Worm (Caenorhabditis elegans) whole organism, L4 larva: ENCODE measurements around the gene clec-266.
A peak's percentile ranks its signal among the peaks of the same experiment; 100 is the strongest.

Source experiments
- D1046.2 ChIP-seq: fragments of 200-800 bp; sonication (Bioruptor generic); IDR thresholded peaks from 2 replicates; pipeline ENCODE4 v1.3.6; 2022; ENCODE audit warnings: missing genetic modification characterization, missing compliant biosample characterization
- F26F4.8 ChIP-seq: fragments of 200-800 bp; sonication (Bioruptor generic); conservative IDR thresholded peaks from 2 replicates; pipeline ENCODE4 v1.3.6; 2022; ENCODE audit warnings: missing genetic modification characterization, missing compliant biosample characterization
- F44E2.7 ChIP-seq: fragments of 200-800 bp; sonication (Bioruptor generic); IDR thresholded peaks from 2 replicates; pipeline ENCODE4 v2.1.2; 2022; ENCODE audit warnings: missing genetic modification characterization, missing compliant biosample characterization
- T20F7.1 ChIP-seq: fragments of 200-800 bp; sonication (Bioruptor generic); optimal IDR thresholded peaks from 2 replicates; lab custom pipeline; 2018; ENCODE audit warnings: mild to moderate bottlenecking, missing genetic modification characterization, missing compliant biosample characterization
- ZK546.5 ChIP-seq, 2 experiments: sonication (generic microtip); optimal IDR thresholded peaks; 2 replicates each; lab custom pipeline; 2017; ENCODE audit warnings: missing biosample characterization in 2 of 2, missing genetic modification characterization in 2 of 2
- aha-1 ChIP-seq: fragments of 150-350 bp; peaks from one replicate; lab custom pipeline; 2014; ENCODE audit warnings: missing biosample characterization, missing genetic modification characterization
- ama-1 ChIP-seq: fragments of 150-350 bp; optimal IDR thresholded peaks from 2 replicates; lab custom pipeline; 2014; ENCODE audit warnings: inconsistent platforms, mixed read lengths
- arid-1 ChIP-seq: fragments of 200-800 bp; sonication (Bioruptor generic); conservative IDR thresholded peaks from 2 replicates; pipeline ENCODE4 v1.3.6; 2022; ENCODE audit warnings: missing genetic modification reagents, missing genetic modification characterization, missing compliant biosample characterization
- attf-4 ChIP-seq: sonication (generic microtip); optimal IDR thresholded peaks from 3 replicates; lab custom pipeline; 2017; ENCODE audit warnings: missing biosample characterization, missing genetic modification characterization
- ces-1 ChIP-seq: fragments of 150-350 bp; sonication (generic microtip); optimal IDR thresholded peaks from 4 replicates; lab custom pipeline; 2014; ENCODE audit warnings: missing biosample characterization, missing genetic modification reagents, missing genetic modification characterization
- daf-16 ChIP-seq, 3 experiments: sonication (generic microtip); optimal IDR thresholded peaks; 2 replicates each; lab custom pipeline; 2016 to 2017; ENCODE audit warnings: missing genetic modification characterization in 3 of 3, missing genetic modification reagents in 3 of 3, mild to moderate bottlenecking in 2 of 3, missing compliant biosample characterization in 2 of 3, missing biosample characterization in 1 of 3, moderate library complexity in 1 of 3
- dmd-6 ChIP-seq: fragments of 200-800 bp; sonication (Bioruptor generic); IDR thresholded peaks from 2 replicates; pipeline ENCODE4 v1.3.6; 2022; ENCODE audit warnings: missing genetic modification reagents, missing genetic modification characterization, missing compliant biosample characterization
- dmd-8 ChIP-seq: fragments of 200-800 bp; sonication (Bioruptor generic); IDR thresholded peaks from 2 replicates; pipeline ENCODE4 v1.3.6; 2022; ENCODE audit warnings: missing genetic modification characterization, missing compliant biosample characterization
- dve-1 ChIP-seq: sonication (generic microtip); optimal IDR thresholded peaks from 2 replicates; lab custom pipeline; 2017; ENCODE audit warnings: antibody characterized with exemption, mild to moderate bottlenecking, missing genetic modification characterization, missing compliant biosample characterization; ENCODE audit not compliant: insufficient read depth
- egl-43 ChIP-seq: fragments of 200-800 bp; sonication (Bioruptor generic); IDR thresholded peaks from 2 replicates; pipeline ENCODE4 v1.3.6; 2022; ENCODE audit warnings: missing genetic modification reagents, missing genetic modification characterization, missing compliant biosample characterization
- hlh-11 ChIP-seq: fragments of 200-800 bp; sonication (Bioruptor generic); optimal IDR thresholded peaks from 2 replicates; lab custom pipeline; 2018; ENCODE audit warnings: mild to moderate bottlenecking, missing genetic modification characterization, missing compliant biosample characterization
- hlh-30 ChIP-seq: sonication (generic microtip); optimal IDR thresholded peaks from 2 replicates; lab custom pipeline; 2017; ENCODE audit warnings: antibody characterized with exemption, mild to moderate bottlenecking, missing genetic modification characterization, missing compliant biosample characterization; ENCODE audit not compliant: insufficient read depth
- hmg-1.1 ChIP-seq: fragments of 200-800 bp; sonication (Bioruptor generic); IDR thresholded peaks from 2 replicates; pipeline ENCODE4 v1.3.6; 2022; ENCODE audit warnings: missing genetic modification reagents, missing genetic modification characterization, missing compliant biosample characterization
- jun-1 ChIP-seq: fragments of 150-350 bp; optimal IDR thresholded peaks from 2 replicates; lab custom pipeline; 2014; ENCODE audit warnings: missing biosample characterization, missing genetic modification reagents, missing genetic modification characterization
- lin-1 ChIP-seq: fragments of 200-800 bp; sonication (Bioruptor generic); IDR thresholded peaks from 2 replicates; pipeline ENCODE4 v1.3.6; 2022; ENCODE audit warnings: missing genetic modification reagents, missing genetic modification characterization, missing compliant biosample characterization
- lsy-2 ChIP-seq, 2 experiments: fragments of 150-350 bp in 1 of 2; sonication (generic microtip) in 1 of 2; optimal IDR thresholded peaks; 2 replicates each; lab custom pipeline; 2014 to 2017; ENCODE audit warnings: missing biosample characterization in 2 of 2, missing genetic modification characterization in 2 of 2
- mdt-29 ChIP-seq: fragments of 200-800 bp; sonication (Bioruptor generic); IDR thresholded peaks from 2 replicates; pipeline ENCODE4 v1.3.6; 2022; ENCODE audit warnings: missing genetic modification reagents, missing genetic modification characterization, missing compliant biosample characterization
- mep-1 ChIP-seq: fragments of 150-350 bp; sonication (generic microtip); optimal IDR thresholded peaks from 3 replicates; lab custom pipeline; 2014; ENCODE audit warnings: missing biosample characterization, missing genetic modification characterization
- nhr-10 ChIP-seq: fragments of 150-350 bp; optimal IDR thresholded peaks from 2 replicates; lab custom pipeline; 2014; ENCODE audit warnings: missing biosample characterization, missing genetic modification characterization
- nhr-102 ChIP-seq: sonication (generic microtip); optimal IDR thresholded peaks from 2 replicates; lab custom pipeline; 2016; ENCODE audit warnings: mild to moderate bottlenecking, missing genetic modification characterization, moderate library complexity, missing compliant biosample characterization
- nhr-11 ChIP-seq: fragments of 150-350 bp; optimal IDR thresholded peaks from 2 replicates; lab custom pipeline; 2014; ENCODE audit warnings: missing biosample characterization, missing genetic modification characterization
- nhr-111 ChIP-seq: fragments of 200-800 bp; sonication (Bioruptor generic); optimal IDR thresholded peaks from 2 replicates; lab custom pipeline; 2018; ENCODE audit warnings: mild to moderate bottlenecking, missing genetic modification characterization, missing compliant biosample characterization
- nhr-237 ChIP-seq: sonication (generic microtip); optimal IDR thresholded peaks from 2 replicates; lab custom pipeline; 2017; ENCODE audit warnings: missing biosample characterization, missing genetic modification characterization
- nhr-28 ChIP-seq: fragments of 150-350 bp; optimal IDR thresholded peaks from 2 replicates; lab custom pipeline; 2014; ENCODE audit warnings: missing biosample characterization, missing genetic modification characterization
- nhr-41 ChIP-seq: fragments of 200-800 bp; sonication (Bioruptor generic); IDR thresholded peaks from 2 replicates; pipeline ENCODE4 v1.3.6; 2022; ENCODE audit warnings: missing genetic modification reagents, missing genetic modification characterization, missing compliant biosample characterization
- nhr-42 ChIP-seq: fragments of 200-800 bp; sonication (Bioruptor generic); IDR thresholded peaks from 2 replicates; pipeline ENCODE4 v1.3.6; 2022; ENCODE audit warnings: missing genetic modification characterization, missing compliant biosample characterization
- nhr-48 ChIP-seq: sonication (generic microtip); optimal IDR thresholded peaks from 2 replicates; lab custom pipeline; 2016; ENCODE audit warnings: mild to moderate bottlenecking, missing genetic modification characterization, missing compliant biosample characterization
- nhr-6 ChIP-seq: fragments of 150-350 bp; optimal IDR thresholded peaks from 2 replicates; lab custom pipeline; 2014; ENCODE audit warnings: missing biosample characterization, missing genetic modification characterization
- nhr-77 ChIP-seq: fragments of 150-350 bp; optimal IDR thresholded peaks from 2 replicates; lab custom pipeline; 2014; ENCODE audit warnings: missing biosample characterization, missing genetic modification characterization
- pqm-1 ChIP-seq: sonication (generic microtip); optimal IDR thresholded peaks from 2 replicates; lab custom pipeline; 2017; ENCODE audit warnings: missing biosample characterization, missing genetic modification characterization
- saeg-2 ChIP-seq: fragments of 200-800 bp; sonication (Bioruptor generic); IDR thresholded peaks from 2 replicates; pipeline ENCODE4 v1.3.6; 2022; ENCODE audit warnings: missing genetic modification reagents, missing genetic modification characterization, missing compliant biosample characterization
- snpc-4 ChIP-seq: fragments of 150-350 bp; optimal IDR thresholded peaks from 2 replicates; lab custom pipeline; 2014; ENCODE audit warnings: missing biosample characterization, missing genetic modification characterization
- spr-3 ChIP-seq: fragments of 200-800 bp; sonication (Bioruptor generic); optimal IDR thresholded peaks from 2 replicates; lab custom pipeline; 2018; ENCODE audit warnings: mild to moderate bottlenecking, missing genetic modification characterization, missing compliant biosample characterization
- tra-1 ChIP-seq: fragments of 200-800 bp; sonication (Bioruptor generic); IDR thresholded peaks from 2 replicates; pipeline ENCODE4 v1.3.6; 2022; ENCODE audit warnings: missing genetic modification reagents, missing genetic modification characterization, missing compliant biosample characterization
- unc-130 ChIP-seq: sonication (generic microtip); optimal IDR thresholded peaks from 2 replicates; lab custom pipeline; 2016; ENCODE audit warnings: missing genetic modification reagents, missing genetic modification characterization, missing compliant biosample characterization
- zip-2 ChIP-seq: fragments of 150-350 bp; optimal IDR thresholded peaks from 2 replicates; lab custom pipeline; 2014; ENCODE audit warnings: missing biosample characterization, missing genetic modification characterization
- ztf-11 ChIP-seq: fragments of 150-350 bp; optimal IDR thresholded peaks from 2 replicates; lab custom pipeline; 2014; ENCODE audit warnings: missing biosample characterization, missing genetic modification characterization
- ztf-7 ChIP-seq: fragments of 150-350 bp; optimal IDR thresholded peaks from 2 replicates; lab custom pipeline; 2014; ENCODE audit warnings: missing biosample characterization, missing genetic modification characterization

Gene clec-266

ce11 chrX:6642798-6643197 lies 20.1 kb upstream of the clec-266 start (continued):
- no peak for TF ChIP-seq nhr-10 (tag; lab: Kevin White, UChicago)
- no peak for TF ChIP-seq arid-1 (GFP tag; lab: Robert Waterston, UW)
- peak; percentile 95 for TF ChIP-seq aha-1 (tag; lab: Kevin White, UChicago)
- TF ChIP-seq nhr-48 (tag; lab: Kevin White, UChicago), result no peak
- TF ChIP-seq attf-4 (tag; lab: Kevin White, UChicago), result no peak
- no peak for TF ChIP-seq egl-43 (GFP tag; lab: Robert Waterston, UW)
- TF ChIP-seq D1046.2, result no peak
- TF ChIP-seq zip-2 (tag; lab: Kevin White, UChicago), result no peak
- TF ChIP-seq dve-1 (tag; lab: Kevin White, UChicago), result peak; percentile 69
- peak; percentile 78 for TF ChIP-seq hlh-11 (tag; lab: Kevin White, UChicago)
- TF ChIP-seq F26F4.8 (GFP tag; lab: Robert Waterston, UW), result no peak
- TF ChIP-seq hlh-30 (tag; lab: Kevin White, UChicago), result peak; percentile 91

DNA sequence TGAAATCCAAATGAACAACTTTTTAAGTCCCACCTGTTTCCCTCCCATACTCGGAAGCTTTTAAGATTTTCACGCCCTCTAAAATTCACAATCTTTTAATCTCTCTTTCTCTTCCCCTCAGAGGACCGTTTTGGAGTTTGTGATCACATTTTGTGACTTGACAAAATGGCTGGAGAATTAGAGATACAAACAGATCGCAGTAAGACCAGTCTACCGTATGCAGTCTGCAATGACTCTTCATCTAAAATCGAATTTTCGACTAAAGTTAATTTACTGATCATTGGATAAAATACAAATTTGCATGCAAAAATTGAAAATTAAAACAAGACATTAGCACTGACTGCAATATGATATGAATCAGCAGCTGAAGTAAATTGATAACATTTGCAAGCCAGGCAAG lies 18.8 kb upstream of the clec-266 start:
- TF ChIP-seq snpc-4 (tag; lab: Kevin White, UChicago) (no peak), nhr-28 (tag; lab: Kevin White, UChicago) (peak; percentile 32), nhr-42 (GFP tag; lab: Robert Waterston, UW) (no peak), spr-3 (GFP tag; lab: Kevin White, UChicago) (no peak), aha-1 (tag; lab: Kevin White, UChicago) (peak; percentile 78), lsy-2 (tag; optimal IDR thresholded peaks at IDR 0.05; lab: Kevin White, UChicago) (peak in 1 of 2 experiments; percentile 21), T20F7.1 (peak; percentile 4), dve-1 (tag; lab: Kevin White, UChicago) (peak; percentile 12), nhr-10 (tag; lab: Kevin White, UChicago) (peak; percentile 1), nhr-237 (tag; lab: Kevin White, UChicago) (no peak), daf-16 (GFP tag; optimal IDR thresholded peaks at IDR 0.05; lab: Kevin White, UChicago) (no peak), daf-16 (tag; optimal IDR thresholded peaks at IDR 0.05; lab: Kevin White, UChicago) (peak; percentile 1), nhr-111 (no peak), nhr-102 (tag; lab: Kevin White, UChicago) (peak; percentile 26), nhr-6 (no peak), nhr-48 (tag; lab: Kevin White, UChicago) (no peak)

- TF ChIP-seq aha-1 (tag; lab: Kevin White, UChicago), result peak; percentile 49
- TF ChIP-seq lin-1 (GFP tag; lab: Robert Waterston, UW), result no peak
- TF ChIP-seq tra-1 (GFP tag; lab: Robert Waterston, UW), result no peak
- no peak for TF ChIP-seq mdt-29 (GFP tag; lab: Robert Waterston, UW)
- TF ChIP-seq saeg-2 (GFP tag; lab: Robert Waterston, UW), result no peak
- no peak for TF ChIP-seq nhr-41 (GFP tag; lab: Robert Waterston, UW)
- TF ChIP-seq, all 104 proteins: peak for 1
These were observed 18.0 kb upstream of the clec-266 start, which contains the start of gene nhr-120 for ce11 chrX:6640570-6641199. nhr-120 (minus strand) TSS chrX:6640620.

DNA sequence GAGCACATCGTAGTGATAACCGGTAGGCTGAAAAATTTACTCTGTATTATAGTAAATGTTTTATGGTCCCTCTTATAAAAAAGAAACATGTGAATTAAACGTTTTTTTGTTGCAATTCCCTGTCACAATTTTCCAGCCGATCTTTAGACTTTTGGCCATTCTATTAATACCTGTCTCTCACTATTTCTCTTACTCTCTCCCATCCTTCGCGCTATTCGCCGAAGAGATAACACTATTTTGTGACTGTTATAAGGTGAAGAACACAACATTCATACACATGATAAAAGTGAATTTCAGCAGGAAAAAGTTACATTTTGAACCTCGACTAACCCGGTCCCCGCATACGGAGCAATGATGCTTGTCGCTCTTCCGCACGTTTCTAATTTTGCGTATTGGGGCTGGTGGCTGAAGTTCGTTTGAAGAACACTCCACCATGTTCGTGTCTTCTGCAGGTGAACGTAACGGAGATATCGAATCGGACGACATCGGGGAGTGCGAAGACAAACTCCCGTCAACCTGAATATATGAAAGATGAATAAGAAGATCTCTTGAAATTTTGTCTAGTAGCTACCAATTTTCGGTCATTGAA lies 16.4 kb upstream of the clec-266 start:
- TF ChIP-seq nhr-77 (tag; lab: Kevin White, UChicago) (peak; percentile 22), ztf-7 (tag; lab: Kevin White, UChicago) (no peak), hmg-1.1 (GFP tag; lab: Robert Waterston, UW) (no peak), arid-1 (GFP tag; lab: Robert Waterston, UW) (no peak), lsy-2 (tag; optimal IDR thresholded peaks at IDR 0.05; lab: Kevin White, UChicago) (no peak), aha-1 (tag; lab: Kevin White, UChicago) (peak; percentile 63), mep-1 (tag; lab: Kevin White, UChicago) (peak; percentile 42), nhr-10 (tag; lab: Kevin White, UChicago) (no peak), jun-1 (no peak), ztf-11 (tag; lab: Kevin White, UChicago) (no peak), unc-130 (GFP tag; lab: Kevin White, UChicago) (no peak), nhr-42 (GFP tag; lab: Robert Waterston, UW) (no peak), F44E2.7 (no peak), dmd-8 (GFP tag; lab: Robert Waterston, UW) (no peak), ces-1 (GFP tag; lab: Kevin White, UChicago) (no peak), dmd-6 (GFP tag; lab: Robert Waterston, UW) (peak; percentile 89), ZK546.5 (tag; optimal IDR thresholded peaks at IDR 0.05; lab: Kevin White, UChicago) (no peak), ama-1 (lab: Kevin White, UChicago) (no peak), daf-16 (GFP tag; optimal IDR thresholded peaks at IDR 0.05; lab: Kevin White, UChicago) (no peak), daf-16 (tag; optimal IDR thresholded peaks at IDR 0.05; lab: Kevin White, UChicago) (peak; percentile 41), zip-2 (tag; lab: Kevin White, UChicago) (no peak), dve-1 (tag; lab: Kevin White, UChicago) (peak; percentile 53), nhr-11 (tag; lab: Kevin White, UChicago) (no peak), hlh-30 (tag; lab: Kevin White, UChicago) (peak; percentile 62), pqm-1 (peak; percentile 85)
